Fruit fly (Drosophila melanogaster) whole organism, prepupa: Measurements from ENCODE around the gene CG14346.

Source experiments
- CG10631 ChIP-seq: fragments of 200-800 bp; sonication (Bioruptor generic); optimal IDR thresholded peaks from 2 replicates; lab custom pipeline; 2016; ENCODE audit warnings: missing biosample characterization, missing genetic modification characterization
- CG31627 ChIP-seq: fragments of 200-800 bp; sonication (Bioruptor generic); optimal IDR thresholded peaks from 3 replicates; lab custom pipeline; 2016; ENCODE audit warnings: missing biosample characterization, missing genetic modification characterization
- CG6163 ChIP-seq: fragments of 200-800 bp; sonication (Bioruptor generic); IDR thresholded peaks from 3 replicates; pipeline ENCODE4 v1.3.6; 2022; ENCODE audit warnings: missing biosample characterization, missing genetic modification characterization
- Eip93F ChIP-seq: fragments of 200-800 bp; sonication (Bioruptor generic); optimal IDR thresholded peaks from 2 replicates; lab custom pipeline; 2016; ENCODE audit warnings: missing biosample characterization, mild to moderate bottlenecking, missing genetic modification characterization

DNA sequence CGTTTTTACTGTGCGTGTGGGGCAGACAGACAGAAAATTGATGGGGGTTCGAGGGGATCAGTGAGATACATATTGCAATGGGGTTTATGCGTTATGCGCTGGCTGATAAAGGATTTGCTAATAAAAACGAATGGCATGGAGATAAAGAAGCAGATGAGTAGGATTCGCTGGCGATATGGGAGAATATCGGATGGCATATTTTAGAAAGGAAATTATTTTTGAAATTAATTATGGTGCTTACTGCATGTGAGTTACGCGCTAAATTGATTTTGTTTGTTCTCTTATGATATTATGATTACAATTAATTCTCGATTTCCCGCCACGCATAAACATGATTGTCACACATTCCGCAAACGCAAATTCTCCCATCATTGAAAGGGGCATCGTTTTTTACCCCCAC is 44.9 kb downstream of the CG14346 start:
- TF ChIP-seq CG10631 (GFP tag; lab: Kevin White, UChicago), result peak; percentile 67
- TF ChIP-seq Eip93F (GFP tag; lab: Kevin White, UChicago), result no peak
- peak; percentile 73 for TF ChIP-seq CG31627 (GFP tag; lab: Kevin White, UChicago)
- TF ChIP-seq CG6163, result 0 out of 3 replicates have a peak, but pooled peaks have one; percentile 36
